Fruit fly (Drosophila melanogaster): ENCODE data around the gene CG10748.

CG10748 gene

DNA sequence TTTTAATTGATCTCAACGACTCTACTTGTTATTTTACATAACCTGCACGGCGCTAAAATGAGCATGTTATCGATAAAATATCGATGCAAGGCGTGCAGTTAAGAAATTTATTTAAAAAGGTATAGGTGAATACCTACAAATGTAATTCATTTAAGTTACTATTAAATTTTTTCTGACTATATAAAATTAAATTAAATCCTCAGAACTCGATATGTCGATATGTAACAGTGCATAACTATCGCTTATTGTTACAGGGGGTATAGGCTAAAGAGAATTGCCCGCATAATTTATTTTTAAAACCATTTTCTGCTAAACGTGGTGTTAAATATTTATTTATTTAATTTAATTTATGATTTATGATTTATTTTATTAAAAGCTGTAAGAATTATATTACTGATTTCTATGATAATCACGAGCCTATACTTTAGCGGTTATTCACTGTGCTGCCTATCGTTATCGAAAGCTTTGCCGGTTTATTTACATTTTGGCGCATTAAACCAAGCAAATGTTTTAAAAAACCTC is 45.7 kb upstream of the CG10748 start, which contains the start of the genes mRpL20 and Icmt (continued):
- TF ChIP-seq CG12236 (GFP tag; optimal IDR thresholded peaks at IDR 0.05) = no peak
- no peak for TF ChIP-seq grn (GFP tag; optimal IDR thresholded peaks at IDR 0.05)
- no peak for TF ChIP-seq pan (optimal IDR thresholded peaks at IDR 0.05)
- TF ChIP-seq pan (GFP tag; optimal IDR thresholded peaks at IDR 0.05 in 1 of 2, IDR thresholded peaks at IDR 0.05 in 1 of 2) = peak in 1 of 2 experiments; percentile 98
- TF ChIP-seq CG8944 (GFP tag; optimal IDR thresholded peaks at IDR 0.05) = peak; percentile 38
- TF ChIP-seq pho (GFP tag; optimal IDR thresholded peaks at IDR 0.05) = peak; percentile 46
- peak; percentile 59 for TF ChIP-seq nau (GFP tag; optimal IDR thresholded peaks at IDR 0.05)
- TF ChIP-seq yki (optimal IDR thresholded peaks at IDR 0.05) = no peak
- peak; percentile 91 for TF ChIP-seq CG17359 (tag; optimal IDR thresholded peaks at IDR 0.05)
- peak; percentile 83 for TF ChIP-seq danr (GFP tag; IDR thresholded peaks at IDR 0.05)
- TF ChIP-seq ato (GFP tag; IDR thresholded peaks at IDR 0.05; ENCODE audit: partially characterized antibody) = no peak; the same call in 1 of the 2 replicates
- TF ChIP-seq Gsc (GFP tag; IDR thresholded peaks at IDR 0.05) = peak; percentile 89
- TF ChIP-seq Nf-YC (tag; optimal IDR thresholded peaks at IDR 0.05) = peak; percentile 87
- TF ChIP-seq CG17568 (GFP tag; optimal IDR thresholded peaks at IDR 0.05) = peak; percentile 81
- TF ChIP-seq Jarid2 (GFP tag; optimal IDR thresholded peaks at IDR 0.05) = peak; percentile 27
- peak; percentile 90 for TF ChIP-seq Ravus (GFP tag; IDR thresholded peaks at IDR 0.05)
- TF ChIP-seq CG13123 (GFP tag; optimal IDR thresholded peaks at IDR 0.05) = peak; percentile 80
- TF ChIP-seq tup (GFP tag; optimal IDR thresholded peaks at IDR 0.05) = peak; percentile 67
- peak; percentile 85 for TF ChIP-seq CG13287 (GFP tag; IDR thresholded peaks at IDR 0.05; ENCODE audit: partially characterized antibody)
- peak; percentile 75 for TF ChIP-seq CG10462 (GFP tag; optimal IDR thresholded peaks at IDR 0.05)
- TF ChIP-seq CG13296 (GFP tag; optimal IDR thresholded peaks at IDR 0.05) = peak; percentile 85
- peak; percentile 88 for TF ChIP-seq tap (tag; optimal IDR thresholded peaks at IDR 0.05)
- no peak for TF ChIP-seq CG8089 (GFP tag; optimal IDR thresholded peaks at IDR 0.05)
- TF ChIP-seq crc (GFP tag; optimal IDR thresholded peaks at IDR 0.05) = no peak
- TF ChIP-seq CG8281 (tag; optimal IDR thresholded peaks at IDR 0.05) = peak; percentile 67
- peak; percentile 100 for TF ChIP-seq grau (tag; optimal IDR thresholded peaks at IDR 0.05)
- TF ChIP-seq CG31441 (GFP tag; IDR thresholded peaks at IDR 0.05) = peak; percentile 95
- TF ChIP-seq CG2678 (tag; optimal IDR thresholded peaks at IDR 0.05) = peak; percentile 94
- no peak for TF ChIP-seq kni (GFP tag; optimal IDR thresholded peaks at IDR 0.05)
- peak; percentile 91 for TF ChIP-seq lab (GFP tag; optimal IDR thresholded peaks at IDR 0.05)
- no peak for TF ChIP-seq fd64A (GFP tag; optimal IDR thresholded peaks at IDR 0.05)
- no peak for TF ChIP-seq sc (optimal IDR thresholded peaks at IDR 0.05)
- TF ChIP-seq sc (GFP tag; optimal IDR thresholded peaks at IDR 0.05) = peak; percentile 81
- no peak for TF ChIP-seq CG11398 (GFP tag; optimal IDR thresholded peaks at IDR 0.05)
- peak; percentile 98 for TF ChIP-seq Awh (GFP tag; IDR thresholded peaks at IDR 0.05)
- TF ChIP-seq CG32772 (GFP tag; IDR thresholded peaks at IDR 0.05) = peak; percentile 97
- peak; percentile 95 for TF ChIP-seq Oli (tag; optimal IDR thresholded peaks at IDR 0.05)
- TF ChIP-seq en (GFP tag; optimal IDR thresholded peaks at IDR 0.05) = no peak
- TF ChIP-seq CG3838 (GFP tag; optimal IDR thresholded peaks at IDR 0.05) = peak; percentile 55
- TF ChIP-seq sima (GFP tag; optimal IDR thresholded peaks at IDR 0.05) = no peak
- TF ChIP-seq odd (GFP tag; optimal IDR thresholded peaks at IDR 0.05) = peak; percentile 78
- peak; percentile 93 for TF ChIP-seq HLH4C (GFP tag; IDR thresholded peaks at IDR 0.05; ENCODE audit: partially characterized antibody)
- TF ChIP-seq Stat92E (GFP tag; optimal IDR thresholded peaks at IDR 0.05) = peak in 1 of 3 experiments; percentile 82
- peak; percentile 87 for TF ChIP-seq ATbp (GFP tag; optimal IDR thresholded peaks at IDR 0.05)
- peak; percentile 94 for TF ChIP-seq ro (GFP tag; IDR thresholded peaks at IDR 0.05)
- TF ChIP-seq Abd-B (GFP tag; optimal IDR thresholded peaks at IDR 0.05) = peak; percentile 93
- TF ChIP-seq tio (GFP tag; optimal IDR thresholded peaks at IDR 0.05) = peak; percentile 83
- peak; percentile 85 for TF ChIP-seq schlank (tag; optimal IDR thresholded peaks at IDR 0.05)
- TF ChIP-seq Opbp (GFP tag; IDR thresholded peaks at IDR 0.05; ENCODE audit: partially characterized antibody) = peak; percentile 41
- peak; percentile 66 for TF ChIP-seq nom (GFP tag; optimal IDR thresholded peaks at IDR 0.05)

All from whole organism, embryonic.